Worm (Caenorhabditis elegans): ENCODE results near the gene jmjd-3.2.

- TF ChIP-seq snpc-4 (GFP tag; optimal IDR thresholded peaks at IDR 0.05) = no peak
- TF ChIP-seq snpc-4 (tag; optimal IDR thresholded peaks at IDR 0.05) = no peak
- TF ChIP-seq unc-62 (GFP tag; optimal IDR thresholded peaks at IDR 0.05) = no peak
- no peak for TF ChIP-seq ztf-22 (GFP tag; optimal IDR thresholded peaks at IDR 0.05)
- TF ChIP-seq ama-1 (optimal IDR thresholded peaks at IDR 0.05) = no peak
- TF ChIP-seq ama-1 (GFP tag; optimal IDR thresholded peaks at IDR 0.05) = no peak
- no peak for TF ChIP-seq F37B4.10 (GFP tag; IDR thresholded peaks at IDR 0.05)
- no peak for TF ChIP-seq unc-130 (GFP tag; optimal IDR thresholded peaks at IDR 0.05)
- no peak for TF ChIP-seq Y53G8AR.9 (GFP tag; conservative IDR thresholded peaks at IDR 0.05)
- TF ChIP-seq mcd-1 (GFP tag; IDR thresholded peaks at IDR 0.05) = no peak
- TF ChIP-seq attf-5 (GFP tag; optimal IDR thresholded peaks at IDR 0.05) = no peak
- TF ChIP-seq sea-2 (GFP tag; IDR thresholded peaks at IDR 0.05) = no peak
- no peak for TF ChIP-seq pha-4 (tag; optimal IDR thresholded peaks at IDR 0.05)
- no peak for TF ChIP-seq nhr-179 (tag; optimal IDR thresholded peaks at IDR 0.05)
- no peak for TF ChIP-seq T07F8.4 (tag; optimal IDR thresholded peaks at IDR 0.05)
- no peak for TF ChIP-seq hlh-12 (tag; optimal IDR thresholded peaks at IDR 0.05)
Measured at ce11 chrX:14455419-14455818, 7.4 kb downstream of the jmjd-3.2 start, which contains the start of gene Y66C5A.1.
